Worm (Caenorhabditis elegans) whole organism, mixed stage, embryonic: ENCODE measurements around the gene flor-1.
A peak's percentile ranks its signal among the peaks of the same experiment; 100 is the strongest.

ENCODE experiments used
- M03D4.4 ChIP-seq: sonication (generic microtip); optimal IDR thresholded peaks from 2 replicates; lab custom pipeline; 2017; ENCODE audit warnings: mild to moderate bottlenecking, missing genetic modification characterization, missing compliant biosample characterization
- bed-3 ChIP-seq: fragments of 200-800 bp; sonication (Bioruptor generic); optimal IDR thresholded peaks from 3 replicates; lab custom pipeline; 2018; ENCODE audit warnings: mild to moderate bottlenecking, missing genetic modification characterization, moderate library complexity, missing compliant biosample characterization
- blmp-1 ChIP-seq: fragments of 150-350 bp; optimal IDR thresholded peaks from 2 replicates; lab custom pipeline; 2014; ENCODE audit warnings: missing biosample characterization, missing genetic modification characterization
- ceh-39 ChIP-seq: fragments of 150-350 bp; optimal IDR thresholded peaks from 2 replicates; lab custom pipeline; 2014; ENCODE audit warnings: missing biosample characterization, missing genetic modification characterization
- ceh-43 ChIP-seq: fragments of 200-800 bp; sonication (Bioruptor generic); optimal IDR thresholded peaks from 2 replicates; lab custom pipeline; 2018; ENCODE audit warnings: mild to moderate bottlenecking, missing genetic modification characterization, moderate library complexity, missing compliant biosample characterization
- ceh-83 ChIP-seq: fragments of 200-800 bp; sonication (Bioruptor generic); optimal IDR thresholded peaks from 2 replicates; lab custom pipeline; 2018; ENCODE audit warnings: mild to moderate bottlenecking, missing genetic modification characterization, missing compliant biosample characterization
- ces-1 ChIP-seq: fragments of 150-350 bp; optimal IDR thresholded peaks from 2 replicates; lab custom pipeline; 2014; ENCODE audit warnings: missing biosample characterization, missing genetic modification reagents, missing genetic modification characterization
- drap-1 ChIP-seq: fragments of 200-800 bp; sonication (Bioruptor generic); optimal IDR thresholded peaks from 3 replicates; lab custom pipeline; 2018; ENCODE audit warnings: mild to moderate bottlenecking, missing genetic modification characterization, missing compliant biosample characterization
- elt-1 ChIP-seq: sonication (generic microtip); optimal IDR thresholded peaks from 2 replicates; lab custom pipeline; 2017; ENCODE audit warnings: missing genetic modification characterization, mild to moderate bottlenecking, missing compliant biosample characterization, antibody characterized with exemption, moderate library complexity, borderline replicate concordance; ENCODE audit not compliant: insufficient read depth
- ham-2 ChIP-seq: fragments of 200-800 bp; sonication (Bioruptor generic); optimal IDR thresholded peaks from 2 replicates; lab custom pipeline; 2018; ENCODE audit warnings: mild to moderate bottlenecking, missing genetic modification characterization, missing compliant biosample characterization
- hlh-1 ChIP-seq: fragments of 150-350 bp; optimal IDR thresholded peaks from 2 replicates; lab custom pipeline; 2014; ENCODE audit warnings: missing biosample characterization, missing genetic modification reagents, missing genetic modification characterization
- lin-13 ChIP-seq: fragments of 150-350 bp; optimal IDR thresholded peaks from 2 replicates; lab custom pipeline; 2014; ENCODE audit warnings: missing biosample characterization, missing genetic modification characterization
- lin-32 ChIP-seq: fragments of 200-800 bp; sonication (Bioruptor generic); optimal IDR thresholded peaks from 2 replicates; lab custom pipeline; 2018; ENCODE audit warnings: mild to moderate bottlenecking, missing genetic modification characterization, missing compliant biosample characterization
- lsy-2 ChIP-seq: fragments of 150-350 bp; optimal IDR thresholded peaks from 2 replicates; lab custom pipeline; 2014; ENCODE audit warnings: missing biosample characterization, missing genetic modification characterization
- mab-5 ChIP-seq: fragments of 150-350 bp; optimal IDR thresholded peaks from 2 replicates; lab custom pipeline; 2014; ENCODE audit warnings: missing biosample characterization, missing genetic modification characterization
- mep-1 ChIP-seq: fragments of 150-350 bp; optimal IDR thresholded peaks from 2 replicates; lab custom pipeline; 2017; ENCODE audit warnings: missing biosample characterization, missing genetic modification reagents, missing genetic modification characterization, inconsistent platforms
- mls-2 ChIP-seq: sonication (generic microtip); optimal IDR thresholded peaks from 2 replicates; lab custom pipeline; 2016; ENCODE audit warnings: mild to moderate bottlenecking, missing genetic modification characterization, moderate library complexity, missing compliant biosample characterization
- nhr-12 ChIP-seq: fragments of 150-350 bp; optimal IDR thresholded peaks from 2 replicates; lab custom pipeline; 2014; ENCODE audit warnings: missing biosample characterization, missing genetic modification characterization
- nhr-2 ChIP-seq: fragments of 150-350 bp; optimal IDR thresholded peaks from 2 replicates; lab custom pipeline; 2014; ENCODE audit warnings: missing biosample characterization, missing genetic modification characterization
- nhr-237 ChIP-seq: fragments of 150-350 bp; optimal IDR thresholded peaks from 2 replicates; lab custom pipeline; 2014; ENCODE audit warnings: missing biosample characterization, missing genetic modification characterization
- nhr-28 ChIP-seq: fragments of 150-350 bp; optimal IDR thresholded peaks from 2 replicates; lab custom pipeline; 2014; ENCODE audit warnings: missing biosample characterization, missing genetic modification characterization
- nhr-76 ChIP-seq: sonication (generic microtip); optimal IDR thresholded peaks from 2 replicates; lab custom pipeline; 2017; ENCODE audit warnings: missing biosample characterization, missing genetic modification characterization
- pha-4 ChIP-seq: fragments of 150-350 bp; optimal IDR thresholded peaks from 2 replicates; lab custom pipeline; 2018; ENCODE audit warnings: missing biosample characterization, missing genetic modification reagents, missing genetic modification characterization
- snpc-4 ChIP-seq: fragments of 150-350 bp; optimal IDR thresholded peaks from 2 replicates; lab custom pipeline; 2014; ENCODE audit warnings: missing biosample characterization, missing genetic modification characterization
- sptf-1 ChIP-seq: sonication (generic microtip); optimal IDR thresholded peaks from 2 replicates; lab custom pipeline; 2017; ENCODE audit warnings: mild to moderate bottlenecking, missing genetic modification characterization, moderate library complexity, missing compliant biosample characterization
- tbx-8 ChIP-seq: fragments of 200-800 bp; sonication (Bioruptor generic); optimal IDR thresholded peaks from 2 replicates; lab custom pipeline; 2018; ENCODE audit warnings: mild to moderate bottlenecking, missing genetic modification characterization, moderate library complexity, missing compliant biosample characterization
- unc-120 ChIP-seq: sonication (generic microtip); optimal IDR thresholded peaks from 2 replicates; lab custom pipeline; 2017; ENCODE audit warnings: missing genetic modification characterization, missing compliant biosample characterization; ENCODE audit not compliant: poor library complexity, severe bottlenecking
- unc-39 ChIP-seq: fragments of 150-350 bp; optimal IDR thresholded peaks from 2 replicates; lab custom pipeline; 2014; ENCODE audit warnings: missing biosample characterization, missing genetic modification characterization
- unc-62 ChIP-seq: fragments of 150-350 bp; optimal IDR thresholded peaks from 2 replicates; lab custom pipeline; 2014; ENCODE audit warnings: missing biosample characterization, missing genetic modification reagents, missing genetic modification characterization
- zip-8 ChIP-seq: fragments of 150-350 bp; optimal IDR thresholded peaks from 2 replicates; lab custom pipeline; 2014; ENCODE audit warnings: missing biosample characterization, missing genetic modification characterization
- ztf-11 ChIP-seq: fragments of 150-350 bp; optimal IDR thresholded peaks from 2 replicates; lab custom pipeline; 2014; ENCODE audit warnings: missing biosample characterization, missing genetic modification characterization

The flor-1 gene

DNA sequence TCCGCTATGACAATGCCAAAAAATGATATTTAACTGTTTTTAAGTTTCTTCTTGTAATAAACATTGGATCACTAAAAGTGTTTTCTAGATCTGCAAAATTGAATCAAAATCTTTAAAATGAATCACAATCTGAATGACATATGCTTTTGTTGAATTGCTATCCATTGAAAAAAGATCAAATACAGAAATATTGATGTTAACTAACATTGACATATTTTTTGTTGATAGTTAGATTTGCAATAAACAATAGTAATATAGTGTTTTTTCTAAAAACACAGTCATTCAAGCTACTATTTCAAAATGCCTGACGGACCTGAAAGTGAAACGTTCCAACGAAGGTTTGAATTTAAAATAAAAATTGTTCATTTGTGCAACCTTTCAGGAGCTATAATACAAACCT, 31.2 kb upstream of the flor-1 start, which contains the start of gene T09F5.2:
T09F5.2 (plus strand) TSS at position 301 of the 400 bp plus-strand sequence.
- TF ChIP-seq snpc-4 (tag; lab: Kevin White, UChicago) (no peak), nhr-76 (tag; lab: Kevin White, UChicago) (no peak), unc-39 (tag; lab: Kevin White, UChicago) (no peak), sptf-1 (tag; lab: Kevin White, UChicago) (no peak), ztf-11 (tag; lab: Kevin White, UChicago) (no peak), hlh-1 (tag; lab: Kevin White, UChicago) (no peak), mab-5 (tag; lab: Kevin White, UChicago) (no peak), elt-1 (tag; lab: Kevin White, UChicago) (no peak), ceh-39 (tag; lab: Kevin White, UChicago) (no peak), ceh-43 (GFP tag; lab: Kevin White, UChicago) (no peak), mls-2 (tag; lab: Kevin White, UChicago) (no peak), zip-8 (tag; lab: Kevin White, UChicago) (no peak), tbx-8 (no peak), lin-32 (GFP tag; lab: Kevin White, UChicago) (no peak), ceh-83 (GFP tag; lab: Kevin White, UChicago) (no peak), unc-120 (tag; lab: Kevin White, UChicago) (no peak), nhr-2 (no peak), nhr-237 (tag; lab: Kevin White, UChicago) (no peak), nhr-28 (no peak), lin-13 (no peak)

DNA sequence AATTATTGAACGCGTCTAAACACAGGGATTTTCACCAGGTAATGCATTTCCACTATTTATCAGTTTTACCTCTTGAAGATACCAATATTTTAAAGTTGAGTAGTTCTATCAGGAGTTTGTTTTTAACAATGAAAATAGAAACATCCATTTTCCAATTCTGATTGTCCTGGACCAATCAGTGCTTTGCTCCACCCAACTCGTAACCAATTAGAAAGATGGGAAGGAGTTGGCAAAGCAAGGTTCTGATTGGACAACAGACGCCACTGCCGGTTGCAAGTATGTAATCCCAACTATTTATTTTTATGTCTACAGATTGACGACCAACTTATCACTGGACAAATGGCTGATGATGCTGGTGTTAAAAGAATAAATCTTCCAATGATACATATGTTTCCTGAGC, 30.8 kb upstream of the flor-1 start:
- TF ChIP-seq lsy-2 (tag; lab: Kevin White, UChicago) (no peak), ceh-39 (tag; lab: Kevin White, UChicago) (no peak)

ce11 chrV:15148800-15149199, 29.4 kb upstream of the flor-1 start, which contains the start of gene T09F5.1:
Gene T09F5.1 (plus strand): TSS chrV:15149100.
- TF ChIP-seq bed-3 (GFP tag; lab: Kevin White, UChicago): no peak
- no peak for TF ChIP-seq unc-62 (GFP tag; lab: Kevin White, UChicago)
- no peak for TF ChIP-seq sptf-1 (tag; lab: Kevin White, UChicago)
- TF ChIP-seq ham-2 (GFP tag; lab: Kevin White, UChicago): no peak
- TF ChIP-seq blmp-1 (tag; lab: Kevin White, UChicago): no peak
- no peak for TF ChIP-seq lsy-2 (tag; lab: Kevin White, UChicago)
- peak; percentile 60 for TF ChIP-seq elt-1 (tag; lab: Kevin White, UChicago)
- TF ChIP-seq, all 35 proteins: peak for 1

DNA sequence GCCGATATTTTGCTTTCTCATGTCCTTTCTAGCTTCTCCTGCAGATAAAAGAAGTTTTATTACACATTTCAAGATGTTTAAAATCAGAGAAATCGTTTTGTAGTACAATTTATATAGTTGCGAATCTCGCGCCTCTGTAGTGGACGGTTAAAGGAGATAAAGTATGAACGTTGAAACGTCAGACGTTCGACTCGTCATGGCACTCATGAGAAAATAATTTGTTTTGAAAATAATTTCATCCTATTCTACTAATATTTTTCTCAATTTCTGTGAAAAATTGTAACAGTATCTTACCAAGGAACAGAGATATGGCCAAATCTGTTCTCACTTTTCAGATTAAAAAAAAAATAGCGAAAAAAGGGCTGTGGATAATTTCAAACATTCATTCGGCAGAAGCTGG, 28.4 kb upstream of the flor-1 start, which contains the start of gene T09F5.20:
T09F5.20 (minus strand) TSS at position 101 of the 400 bp plus-strand sequence.
- no peak for TF ChIP-seq drap-1
- no peak for TF ChIP-seq unc-120 (tag; lab: Kevin White, UChicago)
- no peak for TF ChIP-seq lin-32 (GFP tag; lab: Kevin White, UChicago)
- no peak for TF ChIP-seq nhr-12
- no peak for TF ChIP-seq M03D4.4 (tag; lab: Kevin White, UChicago)
- no peak for TF ChIP-seq ham-2 (GFP tag; lab: Kevin White, UChicago)
- TF ChIP-seq nhr-2: no peak
- no peak for TF ChIP-seq ceh-43 (GFP tag; lab: Kevin White, UChicago)
- no peak for TF ChIP-seq pha-4 (tag; lab: Kevin White, UChicago)
- no peak for TF ChIP-seq ztf-11 (tag; lab: Kevin White, UChicago)
- no peak for TF ChIP-seq nhr-28
- TF ChIP-seq elt-1 (tag; lab: Kevin White, UChicago): no peak
- no peak for TF ChIP-seq bed-3 (GFP tag; lab: Kevin White, UChicago)

DNA sequence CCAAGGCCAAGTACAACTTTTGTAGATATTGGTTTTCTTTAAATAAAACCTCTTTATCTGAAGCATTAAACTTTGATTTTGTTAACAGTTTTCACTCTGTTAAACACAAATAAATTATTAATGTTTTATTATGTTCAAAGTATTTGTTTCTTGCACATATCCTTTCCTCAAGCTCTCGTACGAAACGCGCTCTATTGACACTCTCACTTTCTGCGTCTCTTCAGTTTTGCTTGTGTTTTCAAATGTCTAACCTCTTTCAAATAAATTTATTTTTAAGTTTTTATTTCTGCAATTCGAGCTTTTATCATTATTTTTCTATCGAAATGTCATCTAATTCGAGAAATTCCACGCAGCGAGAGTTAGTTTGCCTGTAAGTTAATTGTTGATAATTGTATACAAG, 24.4 kb upstream of the flor-1 start, which contains the start of gene K08F9.4:
K08F9.4 (plus strand) TSS at position 222 of the 400 bp plus-strand sequence.
- TF ChIP-seq ces-1 (GFP tag; lab: Kevin White, UChicago) (peak; percentile 59), mab-5 (tag; lab: Kevin White, UChicago) (no peak), hlh-1 (tag; lab: Kevin White, UChicago) (peak; percentile 2), mep-1 (tag; lab: Kevin White, UChicago) (peak; percentile 63), pha-4 (tag; lab: Kevin White, UChicago) (peak; percentile 73), M03D4.4 (tag; lab: Kevin White, UChicago) (no peak), lsy-2 (tag; lab: Kevin White, UChicago) (peak; percentile 55), lin-13 (no peak), blmp-1 (tag; lab: Kevin White, UChicago) (peak; percentile 98)
- TF ChIP-seq, all 35 proteins: peak for 6
